Worm (Caenorhabditis elegans) whole organism, L3 larva: ENCODE results near the gene ssp-32.

Source experiments
- R02D3.7 ChIP-seq: fragments of 150-350 bp; optimal IDR thresholded peaks from 2 replicates; lab custom pipeline; 2014; ENCODE audit warnings: missing biosample characterization, missing genetic modification characterization
- ZK546.5 ChIP-seq: sonication (generic microtip); optimal IDR thresholded peaks from 2 replicates; lab custom pipeline; 2017; ENCODE audit warnings: missing biosample characterization, missing genetic modification characterization
- aly-2 ChIP-seq: fragments of 150-350 bp; optimal IDR thresholded peaks from 2 replicates; lab custom pipeline; 2014; ENCODE audit warnings: missing biosample characterization, missing genetic modification characterization
- ceh-82 ChIP-seq: fragments of 150-350 bp; optimal IDR thresholded peaks from 2 replicates; lab custom pipeline; 2014; ENCODE audit warnings: missing biosample characterization, missing genetic modification characterization
- ceh-9 ChIP-seq: sonication (generic microtip); optimal IDR thresholded peaks from 2 replicates; lab custom pipeline; 2018; ENCODE audit warnings: missing biosample characterization, missing genetic modification characterization
- daf-12 ChIP-seq: fragments of 150-350 bp; optimal IDR thresholded peaks from 2 replicates; lab custom pipeline; 2014; ENCODE audit warnings: missing biosample characterization, missing genetic modification reagents, missing genetic modification characterization
- egl-27 ChIP-seq: sonication (generic microtip); optimal IDR thresholded peaks from 4 replicates; lab custom pipeline; 2017; ENCODE audit warnings: missing biosample characterization, missing genetic modification reagents, missing genetic modification characterization
- egl-5 ChIP-seq: fragments of 150-350 bp; optimal IDR thresholded peaks from 2 replicates; lab custom pipeline; 2017; ENCODE audit warnings: missing biosample characterization, missing genetic modification reagents, missing genetic modification characterization, inconsistent platforms
- elt-1 ChIP-seq: fragments of 150-350 bp; optimal IDR thresholded peaks from 2 replicates; lab custom pipeline; 2014; ENCODE audit warnings: missing biosample characterization, missing genetic modification characterization
- elt-2 ChIP-seq: sonication (generic microtip); optimal IDR thresholded peaks from 2 replicates; lab custom pipeline; 2016; ENCODE audit warnings: missing genetic modification reagents, mild to moderate bottlenecking, missing genetic modification characterization, missing compliant biosample characterization
- elt-3 ChIP-seq, 3 experiments: fragments of 150-350 bp in 1 of 3; sonication (generic microtip) in 2 of 3; optimal IDR thresholded peaks; 2 replicates in 2 of 3; 4 replicates in 1 of 3; lab custom pipeline; 2014 to 2017; ENCODE audit warnings: missing biosample characterization in 3 of 3, missing genetic modification characterization in 3 of 3
- fkh-10 ChIP-seq: sonication (generic microtip); optimal IDR thresholded peaks from 2 replicates; lab custom pipeline; 2017; ENCODE audit warnings: missing biosample characterization, missing genetic modification reagents, missing genetic modification characterization
- fkh-2 ChIP-seq: fragments of 150-350 bp; optimal IDR thresholded peaks from 2 replicates; lab custom pipeline; 2014; ENCODE audit warnings: missing biosample characterization, missing genetic modification reagents, missing genetic modification characterization
- fos-1 ChIP-seq: fragments of 150-350 bp; optimal IDR thresholded peaks from 2 replicates; lab custom pipeline; 2014; ENCODE audit warnings: missing biosample characterization, missing genetic modification characterization
- jun-1 ChIP-seq: fragments of 150-350 bp; optimal IDR thresholded peaks from 2 replicates; lab custom pipeline; 2014; ENCODE audit warnings: missing biosample characterization, missing genetic modification reagents, missing genetic modification characterization
- lin-15B ChIP-seq: fragments of 150-350 bp; optimal IDR thresholded peaks from 2 replicates; lab custom pipeline; 2014; ENCODE audit warnings: missing biosample characterization, missing genetic modification characterization
- lin-39 ChIP-seq: fragments of 150-350 bp; optimal IDR thresholded peaks from 2 replicates; lab custom pipeline; 2018; ENCODE audit warnings: missing biosample characterization, missing genetic modification reagents, missing genetic modification characterization
- mdl-1 ChIP-seq: fragments of 150-350 bp; optimal IDR thresholded peaks from 2 replicates; lab custom pipeline; 2014; ENCODE audit warnings: missing biosample characterization, missing genetic modification characterization
- mml-1 ChIP-seq: fragments of 150-350 bp; sonication (generic microtip); optimal IDR thresholded peaks from 3 replicates; lab custom pipeline; 2014; ENCODE audit warnings: missing biosample characterization, missing genetic modification characterization
- nhr-11 ChIP-seq: fragments of 150-350 bp; optimal IDR thresholded peaks from 2 replicates; lab custom pipeline; 2014; ENCODE audit warnings: missing biosample characterization, missing genetic modification characterization
- nhr-12 ChIP-seq: fragments of 150-350 bp; optimal IDR thresholded peaks from 2 replicates; lab custom pipeline; 2014; ENCODE audit warnings: missing biosample characterization, missing genetic modification characterization
- nhr-23 ChIP-seq: fragments of 150-350 bp; optimal IDR thresholded peaks from 2 replicates; lab custom pipeline; 2014; ENCODE audit warnings: missing biosample characterization, missing genetic modification reagents, missing genetic modification characterization
- nhr-25 ChIP-seq: sonication (generic microtip); optimal IDR thresholded peaks from 2 replicates; lab custom pipeline; 2017; ENCODE audit warnings: missing biosample characterization, missing genetic modification characterization
- nhr-28 ChIP-seq: fragments of 150-350 bp; optimal IDR thresholded peaks from 2 replicates; lab custom pipeline; 2014; ENCODE audit warnings: missing biosample characterization, missing genetic modification characterization
- nhr-43 ChIP-seq: sonication (generic microtip); optimal IDR thresholded peaks from 2 replicates; lab custom pipeline; 2016; ENCODE audit warnings: mild to moderate bottlenecking, missing genetic modification characterization, missing compliant biosample characterization; ENCODE audit not compliant: poor library complexity, severe bottlenecking
- nhr-76 ChIP-seq: fragments of 150-350 bp; sonication (generic microtip); optimal IDR thresholded peaks from 5 replicates; lab custom pipeline; 2014; ENCODE audit warnings: missing biosample characterization, missing genetic modification characterization
- nhr-77 ChIP-seq: fragments of 150-350 bp; optimal IDR thresholded peaks from 2 replicates; lab custom pipeline; 2014; ENCODE audit warnings: missing biosample characterization, missing genetic modification characterization
- pha-4 ChIP-seq: fragments of 150-350 bp; optimal IDR thresholded peaks from 2 replicates; lab custom pipeline; 2014; ENCODE audit warnings: missing biosample characterization, missing genetic modification reagents, missing genetic modification characterization
- sea-2 ChIP-seq: fragments of 150-350 bp; sonication (generic microtip); optimal IDR thresholded peaks from 4 replicates; lab custom pipeline; 2014; ENCODE audit warnings: missing biosample characterization, missing genetic modification reagents, missing genetic modification characterization
- skn-1 ChIP-seq: fragments of 150-350 bp; optimal IDR thresholded peaks from 2 replicates; lab custom pipeline; 2014; ENCODE audit warnings: missing biosample characterization, missing genetic modification characterization
- snpc-4 ChIP-seq: fragments of 150-350 bp; optimal IDR thresholded peaks from 2 replicates; lab custom pipeline; 2014; ENCODE audit warnings: missing biosample characterization, missing genetic modification characterization
- tbx-2 ChIP-seq: sonication (generic microtip); optimal IDR thresholded peaks from 2 replicates; lab custom pipeline; 2016; ENCODE audit warnings: mild to moderate bottlenecking, missing genetic modification characterization, missing compliant biosample characterization
- unc-39 ChIP-seq: sonication (generic microtip); optimal IDR thresholded peaks from 4 replicates; lab custom pipeline; 2017; ENCODE audit warnings: missing biosample characterization, missing genetic modification characterization
- unc-62 ChIP-seq: fragments of 150-350 bp; sonication (generic microtip); optimal IDR thresholded peaks from 4 replicates; lab custom pipeline; 2014; ENCODE audit warnings: missing biosample characterization, missing genetic modification reagents, missing genetic modification characterization
- ztf-11 ChIP-seq: fragments of 150-350 bp; optimal IDR thresholded peaks from 2 replicates; lab custom pipeline; 2014; ENCODE audit warnings: missing biosample characterization, missing genetic modification characterization

ssp-32 gene

DNA sequence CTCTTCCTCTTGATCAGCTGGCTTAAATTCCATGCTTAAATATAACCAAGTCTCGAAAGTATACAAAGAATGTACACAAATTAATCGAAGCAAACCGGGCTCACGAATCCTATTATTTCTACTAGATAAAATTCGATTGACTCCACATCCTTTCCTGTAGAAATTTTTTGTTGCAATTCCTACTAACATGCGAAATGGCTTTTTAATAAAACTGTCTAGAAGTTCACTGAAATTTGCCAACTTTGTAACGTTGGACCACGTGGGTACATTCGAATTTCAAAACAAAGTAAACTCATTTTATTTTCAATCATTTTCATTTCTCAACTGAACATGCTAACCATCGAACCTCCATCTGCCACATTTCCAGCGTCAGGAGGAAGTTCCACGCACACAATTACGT is at the start of gene ssp-32:
Gene ssp-32 (plus strand): TSS at position 301 of the 400 bp plus-strand sequence.
- TF ChIP-seq ceh-82 (tag; lab: Kevin White, UChicago), result no peak
- no peak for TF ChIP-seq elt-1 (tag; lab: Kevin White, UChicago)
- TF ChIP-seq mdl-1 (tag; lab: Kevin White, UChicago), result no peak
- no peak for TF ChIP-seq elt-3 (tag; optimal IDR thresholded peaks at IDR 0.05; lab: Kevin White, UChicago)
- no peak for TF ChIP-seq pha-4 (tag; lab: Kevin White, UChicago)
- TF ChIP-seq ceh-9, result no peak
- TF ChIP-seq snpc-4 (tag; lab: Kevin White, UChicago), result no peak
- no peak for TF ChIP-seq unc-39
- no peak for TF ChIP-seq fkh-2
- no peak for TF ChIP-seq ZK546.5
- TF ChIP-seq jun-1, result no peak
- TF ChIP-seq nhr-11 (tag; lab: Kevin White, UChicago), result no peak
- no peak for TF ChIP-seq sea-2 (GFP tag; lab: Kevin White, UChicago)
- no peak for TF ChIP-seq skn-1
- TF ChIP-seq lin-39, result no peak
- TF ChIP-seq nhr-28 (tag; lab: Kevin White, UChicago), result no peak

DNA sequence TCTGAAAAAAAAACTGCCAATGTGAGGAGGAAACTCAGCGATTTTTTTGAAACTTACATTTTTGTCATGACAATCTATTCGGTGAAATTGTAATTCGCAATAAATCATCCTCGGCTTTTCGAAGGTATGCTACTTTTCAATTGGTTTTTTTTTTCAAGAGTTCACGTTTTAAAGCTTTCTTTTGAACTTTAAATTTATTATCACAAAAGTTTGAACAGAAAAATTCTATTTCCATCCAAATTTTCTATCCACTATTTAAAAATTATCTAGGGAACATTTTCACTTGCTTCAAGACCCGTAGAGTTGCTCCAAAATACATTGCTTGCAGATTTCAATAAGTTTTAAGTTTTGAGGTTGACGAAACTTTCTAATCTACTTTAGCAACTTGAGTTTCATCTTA is 48.6 kb upstream of the ssp-32 start, which contains the start of gene K07F5.6:
Gene K07F5.6 (minus strand): TSS at position 101 of the 400 bp plus-strand sequence.
- TF ChIP-seq tbx-2 (tag; lab: Kevin White, UChicago) (no peak), jun-1 (no peak), nhr-25 (no peak), R02D3.7 (no peak), elt-3 (tag; optimal IDR thresholded peaks at IDR 0.05; lab: Kevin White, UChicago) (no peak), unc-62 (GFP tag; lab: Kevin White, UChicago) (no peak), nhr-12 (tag; lab: Kevin White, UChicago) (no peak), unc-39 (no peak), elt-2 (tag; lab: Kevin White, UChicago) (no peak), ztf-11 (no peak), fkh-10 (GFP tag; lab: Kevin White, UChicago) (no peak), lin-15B (tag; lab: Kevin White, UChicago) (no peak), snpc-4 (tag; lab: Kevin White, UChicago) (no peak), elt-1 (tag; lab: Kevin White, UChicago) (no peak), fos-1 (no peak), nhr-23 (tag; lab: Kevin White, UChicago) (no peak), nhr-43 (tag; lab: Kevin White, UChicago) (no peak)

DNA sequence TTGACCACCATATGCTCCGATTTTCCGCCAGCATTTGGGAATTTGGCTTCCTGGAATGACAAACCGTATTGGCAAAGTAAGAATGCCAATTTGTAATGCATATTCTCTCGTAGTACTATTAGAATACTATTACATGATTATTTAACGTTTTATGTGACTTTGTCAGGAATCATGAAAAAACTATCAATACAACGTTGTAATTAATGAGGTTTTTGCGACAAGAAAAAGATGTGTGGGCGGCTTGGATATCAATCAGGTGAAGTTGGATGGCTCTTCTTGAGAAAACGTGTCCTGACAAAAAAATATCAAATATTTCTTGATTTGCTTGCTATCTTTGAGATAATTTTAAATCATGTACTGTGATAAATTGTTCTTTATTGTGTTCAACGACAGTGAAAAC is 47.1 kb upstream of the ssp-32 start, which contains the start of gene K07F5.7:
Gene K07F5.7 (minus strand): TSS at position 101 of the 400 bp plus-strand sequence.
- TF ChIP-seq mml-1 (tag; lab: Kevin White, UChicago), result no peak
- no peak for TF ChIP-seq ceh-9
- TF ChIP-seq pha-4 (tag; lab: Kevin White, UChicago), result no peak
- no peak for TF ChIP-seq nhr-28 (tag; lab: Kevin White, UChicago)
- TF ChIP-seq R02D3.7, result no peak
- TF ChIP-seq nhr-77 (tag; lab: Kevin White, UChicago), result no peak
- TF ChIP-seq aly-2, result no peak
- no peak for TF ChIP-seq tbx-2 (tag; lab: Kevin White, UChicago)
- no peak for TF ChIP-seq nhr-76 (tag; lab: Kevin White, UChicago)
- TF ChIP-seq egl-27 (tag; lab: Kevin White, UChicago), result no peak
- no peak for TF ChIP-seq mdl-1 (tag; lab: Kevin White, UChicago)
- TF ChIP-seq daf-12 (tag; lab: Kevin White, UChicago), result no peak
- no peak for TF ChIP-seq nhr-12 (tag; lab: Kevin White, UChicago)
- TF ChIP-seq fkh-10 (GFP tag; lab: Kevin White, UChicago), result no peak

DNA sequence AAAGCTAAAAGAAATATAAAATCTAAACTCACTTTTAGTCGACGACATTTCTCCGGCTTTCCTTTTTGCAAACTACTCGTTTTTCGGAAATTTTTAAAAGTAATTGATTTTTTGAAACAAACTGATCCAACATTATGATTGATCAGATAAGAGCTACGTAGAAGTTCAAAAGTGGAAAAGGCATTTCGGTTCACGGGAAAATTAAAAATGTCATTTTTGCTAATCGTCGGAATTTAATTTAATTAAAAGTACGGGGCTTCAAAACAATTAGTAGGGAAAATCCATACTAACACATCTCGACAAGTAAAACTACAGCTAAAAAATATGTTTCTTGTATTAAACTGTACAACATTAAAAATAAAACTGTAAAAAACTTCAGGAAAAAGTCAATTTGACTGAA is 45.6 kb upstream of the ssp-32 start, which contains the start of gene K07F5.8:
Gene K07F5.8 (minus strand): TSS at position 101 of the 400 bp plus-strand sequence.
- TF ChIP-seq unc-62 (GFP tag; lab: Kevin White, UChicago), result no peak

DNA sequence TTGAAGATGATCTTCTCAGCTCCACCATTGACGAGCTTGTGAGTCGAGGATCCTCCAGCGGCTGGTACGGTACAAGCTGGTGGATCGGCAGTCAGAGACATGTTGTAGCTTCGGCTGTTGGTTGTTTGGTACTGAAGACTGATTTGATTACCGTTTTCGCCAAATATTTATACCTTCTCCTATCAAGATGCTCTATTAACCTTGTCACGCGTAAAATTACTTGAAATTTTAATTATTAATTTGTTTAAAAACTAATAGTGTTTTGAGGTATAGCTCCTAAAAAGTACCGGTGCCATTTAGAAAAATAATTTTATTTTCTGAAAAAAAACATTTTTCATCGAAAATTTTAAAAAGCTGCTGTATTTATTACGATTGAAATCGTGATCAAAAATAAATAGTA is 44.3 kb upstream of the ssp-32 start, which contains the start of gene ssp-10:
Gene ssp-10 (minus strand): TSS at position 101 of the 400 bp plus-strand sequence.
- no peak for TF ChIP-seq unc-39
- no peak for TF ChIP-seq ZK546.5
- TF ChIP-seq egl-5 (tag; lab: Kevin White, UChicago), result no peak
- no peak for TF ChIP-seq elt-1 (tag; lab: Kevin White, UChicago)
- TF ChIP-seq jun-1, result no peak
- no peak for TF ChIP-seq fkh-2
